Worm (Caenorhabditis elegans) whole organism, mixed stage, embryonic: ENCODE measurements around the gene spig-7.

ENCODE experiments used
- elt-1 ChIP-seq: sonication (generic microtip); optimal IDR thresholded peaks from 2 replicates; lab custom pipeline; 2017; ENCODE audit warnings: missing genetic modification characterization, mild to moderate bottlenecking, missing compliant biosample characterization, antibody characterized with exemption, moderate library complexity, borderline replicate concordance; ENCODE audit not compliant: insufficient read depth
- elt-3 ChIP-seq: fragments of 150-350 bp; optimal IDR thresholded peaks from 2 replicates; lab custom pipeline; 2014; ENCODE audit warnings: missing biosample characterization, missing genetic modification characterization
- nhr-12 ChIP-seq: fragments of 150-350 bp; optimal IDR thresholded peaks from 2 replicates; lab custom pipeline; 2014; ENCODE audit warnings: missing biosample characterization, missing genetic modification characterization
- nhr-237 ChIP-seq: fragments of 150-350 bp; optimal IDR thresholded peaks from 2 replicates; lab custom pipeline; 2014; ENCODE audit warnings: missing biosample characterization, missing genetic modification characterization
- nhr-76 ChIP-seq: sonication (generic microtip); optimal IDR thresholded peaks from 2 replicates; lab custom pipeline; 2017; ENCODE audit warnings: missing biosample characterization, missing genetic modification characterization
- sptf-1 ChIP-seq: sonication (generic microtip); optimal IDR thresholded peaks from 2 replicates; lab custom pipeline; 2017; ENCODE audit warnings: mild to moderate bottlenecking, missing genetic modification characterization, moderate library complexity, missing compliant biosample characterization
- unc-39 ChIP-seq: fragments of 150-350 bp; optimal IDR thresholded peaks from 2 replicates; lab custom pipeline; 2014; ENCODE audit warnings: missing biosample characterization, missing genetic modification characterization
- unc-62 ChIP-seq: fragments of 150-350 bp; optimal IDR thresholded peaks from 2 replicates; lab custom pipeline; 2014; ENCODE audit warnings: missing biosample characterization, missing genetic modification reagents, missing genetic modification characterization

DNA sequence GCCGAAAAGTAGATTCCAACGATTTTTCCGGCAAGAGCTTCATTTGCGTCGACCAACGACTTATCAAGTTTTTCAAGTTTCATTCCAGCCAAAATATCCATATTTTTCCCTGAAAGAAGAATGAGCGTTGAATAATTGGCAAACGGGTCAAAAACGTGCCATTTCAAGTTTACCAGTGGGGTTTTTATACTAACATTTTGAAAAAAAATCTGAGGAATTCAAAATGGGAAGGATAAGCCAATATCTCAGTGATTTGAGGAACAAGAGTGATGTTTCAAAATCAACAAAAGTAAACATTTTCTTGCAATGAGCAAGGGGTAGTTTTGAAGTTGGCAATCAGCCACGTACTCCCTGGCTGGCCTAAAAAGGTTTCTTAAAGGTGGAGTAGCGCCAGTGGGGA lies 39.7 kb downstream of the spig-7 start, which contains the start of gene trx-5:
- TF ChIP-seq unc-39 (tag; lab: Kevin White, UChicago) (no peak), elt-3 (tag; lab: Kevin White, UChicago) (no peak), unc-62 (GFP tag; lab: Kevin White, UChicago) (no peak), elt-1 (tag; lab: Kevin White, UChicago) (no peak), nhr-76 (tag; lab: Kevin White, UChicago) (no peak), sptf-1 (tag; lab: Kevin White, UChicago) (no peak), nhr-237 (tag; lab: Kevin White, UChicago) (no peak), nhr-12 (tag; lab: Kevin White, UChicago) (no peak)
